Worm (Caenorhabditis elegans): ENCODE data around the gene E02C12.6.

ce11 chrV:9333316-9334048, 37.4 kb downstream of the E02C12.6 start, which contains the start of gene acl-14:
- TF ChIP-seq flt-1 (GFP tag; IDR thresholded peaks at IDR 0.05) (no peak), ztf-23 (GFP tag; IDR thresholded peaks at IDR 0.05) (no peak)
